Fruit fly (Drosophila melanogaster): Measurements from ENCODE around the gene CG4661.

DNA sequence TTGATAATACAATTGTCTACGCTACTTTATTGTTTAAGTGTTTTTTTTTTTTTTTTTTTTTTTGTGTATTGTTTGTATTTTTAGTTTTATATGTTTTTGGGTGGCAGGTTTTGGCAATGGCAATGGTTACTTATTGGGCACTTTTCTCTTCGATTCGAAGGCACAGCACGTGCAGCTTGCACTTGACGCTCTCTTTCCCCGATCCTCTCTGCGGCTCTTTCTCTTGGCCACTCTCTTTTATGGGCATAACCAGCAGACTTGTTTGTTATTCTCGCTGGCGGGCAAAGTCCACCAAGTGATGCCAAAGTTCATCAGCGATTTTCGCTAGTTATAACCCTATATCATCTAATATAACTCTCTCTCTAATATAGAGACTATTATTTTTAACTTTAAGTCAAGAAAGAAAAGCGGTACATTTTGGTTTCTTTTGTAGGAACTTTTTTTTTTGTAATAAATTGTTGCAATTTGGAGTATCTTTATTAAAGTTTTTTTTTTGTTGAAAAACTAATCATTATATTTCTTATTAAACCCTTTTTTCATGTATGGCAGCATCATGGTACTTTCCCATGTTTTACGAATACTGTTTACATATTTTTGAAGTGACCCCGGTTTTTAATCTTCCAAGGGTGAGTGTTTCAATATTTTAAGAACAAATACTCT lies 32.8 kb upstream of the CG4661 start:
- no peak for TF ChIP-seq Clk (GFP tag; optimal IDR thresholded peaks at IDR 0.05)
- TF ChIP-seq pad (GFP tag; optimal IDR thresholded peaks at IDR 0.05) = no peak

Measured in whole organism, adult.